Worm (Caenorhabditis elegans): ENCODE measurements around the gene gfrp-1.

ce11 chrIV:204998-205397, 1.6 kb downstream of the gfrp-1 start, which contains the start of gene coa-1:
- TF ChIP-seq jun-1 (tag; optimal IDR thresholded peaks at IDR 0.05) (no peak), mdl-1 (tag; optimal IDR thresholded peaks at IDR 0.05) (no peak), nhr-11 (tag; optimal IDR thresholded peaks at IDR 0.05) (no peak), ceh-20 (GFP tag; IDR thresholded peaks at IDR 0.05) (no peak), fkh-10 (GFP tag; optimal IDR thresholded peaks at IDR 0.05) (no peak), nhr-77 (tag; optimal IDR thresholded peaks at IDR 0.05) (no peak)
